Worm (Caenorhabditis elegans) whole organism, L2 larva: ENCODE data around the gene rpl-2.

Experiments used
- R02D3.7 ChIP-seq: fragments of 150-350 bp; optimal IDR thresholded peaks from 2 replicates; lab custom pipeline; 2014; ENCODE audit warnings: missing biosample characterization, missing genetic modification characterization
- ZK546.5 ChIP-seq: sonication (generic microtip); optimal IDR thresholded peaks from 2 replicates; lab custom pipeline; 2017; ENCODE audit warnings: missing biosample characterization, missing genetic modification characterization
- alr-1 ChIP-seq: fragments of 150-350 bp; optimal IDR thresholded peaks from 2 replicates; lab custom pipeline; 2014; ENCODE audit warnings: missing biosample characterization, missing genetic modification characterization
- ama-1 ChIP-seq: fragments of 150-350 bp; optimal IDR thresholded peaks from 2 replicates; lab custom pipeline; 2018; ENCODE audit warnings: inconsistent platforms
- ceh-16 ChIP-seq: fragments of 150-350 bp; optimal IDR thresholded peaks from 2 replicates; lab custom pipeline; 2014; ENCODE audit warnings: missing biosample characterization, missing genetic modification characterization
- ceh-82 ChIP-seq: fragments of 150-350 bp; optimal IDR thresholded peaks from 2 replicates; lab custom pipeline; 2014; ENCODE audit warnings: missing biosample characterization, missing genetic modification characterization
- lsy-2 ChIP-seq, 2 experiments: fragments of 150-350 bp in 1 of 2; sonication (generic microtip) in 1 of 2; optimal IDR thresholded peaks; 2 replicates each; lab custom pipeline; 2014 to 2017; ENCODE audit warnings: missing biosample characterization in 2 of 2, missing genetic modification characterization in 2 of 2
- mbf-1 ChIP-seq: sonication (generic microtip); optimal IDR thresholded peaks from 2 replicates; lab custom pipeline; 2017; ENCODE audit warnings: missing biosample characterization, missing genetic modification characterization
- nhr-12 ChIP-seq: fragments of 150-350 bp; optimal IDR thresholded peaks from 2 replicates; lab custom pipeline; 2014; ENCODE audit warnings: missing biosample characterization, missing genetic modification characterization
- nhr-23 ChIP-seq: fragments of 150-350 bp; optimal IDR thresholded peaks from 2 replicates; lab custom pipeline; 2014; ENCODE audit warnings: missing biosample characterization, missing genetic modification reagents, missing genetic modification characterization
- skn-1 ChIP-seq: sonication (generic microtip); optimal IDR thresholded peaks from 2 replicates; lab custom pipeline; 2017; ENCODE audit warnings: missing biosample characterization, missing genetic modification characterization
- unc-62 ChIP-seq: fragments of 150-350 bp; optimal IDR thresholded peaks from 2 replicates; lab custom pipeline; 2014; ENCODE audit warnings: missing biosample characterization, missing genetic modification reagents, missing genetic modification characterization
- ztf-11 ChIP-seq: sonication (generic microtip); optimal IDR thresholded peaks from 2 replicates; lab custom pipeline; 2017; ENCODE audit warnings: missing biosample characterization, missing genetic modification characterization

DNA sequence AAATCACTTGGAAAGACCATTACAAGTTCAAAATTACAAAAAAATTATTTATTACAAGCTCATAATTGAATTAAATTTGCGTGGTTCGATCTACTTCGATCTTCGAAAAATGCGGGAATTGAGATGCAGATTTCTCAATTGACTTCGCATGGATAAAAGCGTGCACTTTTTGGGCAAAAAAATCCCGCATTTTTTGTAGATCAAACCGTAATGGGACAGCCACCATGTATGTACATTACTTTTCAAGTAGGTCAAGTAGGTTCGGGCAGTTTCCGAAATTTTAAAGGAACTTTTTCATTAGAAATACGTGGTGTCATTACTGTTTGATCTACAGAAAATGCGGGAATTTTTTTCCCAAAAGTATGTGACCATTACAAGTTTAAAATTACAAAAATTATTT is 18.0 kb downstream of the rpl-2 start:
- TF ChIP-seq unc-62 (GFP tag; lab: Kevin White, UChicago), result no peak
- no peak for TF ChIP-seq lsy-2 (tag; optimal IDR thresholded peaks at IDR 0.05; lab: Kevin White, UChicago)
- no peak for TF ChIP-seq alr-1 (tag; lab: Kevin White, UChicago)
- no peak for TF ChIP-seq R02D3.7
- TF ChIP-seq mbf-1 (tag; lab: Kevin White, UChicago), result no peak
- TF ChIP-seq ceh-82 (tag; lab: Kevin White, UChicago), result no peak
- TF ChIP-seq skn-1, result no peak
- TF ChIP-seq nhr-12 (tag; lab: Kevin White, UChicago), result no peak
- no peak for TF ChIP-seq nhr-23 (tag; lab: Kevin White, UChicago)
- no peak for TF ChIP-seq ceh-16 (tag; lab: Kevin White, UChicago)
- no peak for TF ChIP-seq ama-1
- no peak for TF ChIP-seq ztf-11 (tag; lab: Kevin White, UChicago)
- TF ChIP-seq ZK546.5 (tag; lab: Kevin White, UChicago), result no peak
